Worm (Caenorhabditis elegans) whole organism, L2 larva: Measurements from ENCODE around the gene Y73C8B.5.

Source experiments
- C34F6.9 ChIP-seq: fragments of 150-350 bp; optimal IDR thresholded peaks from 2 replicates; lab custom pipeline; 2014; ENCODE audit warnings: missing biosample characterization, missing genetic modification characterization
- F13H6.1 ChIP-seq: sonication (generic microtip); optimal IDR thresholded peaks from 2 replicates; lab custom pipeline; 2016; ENCODE audit warnings: missing genetic modification characterization, missing compliant biosample characterization
- R02D3.7 ChIP-seq: fragments of 150-350 bp; optimal IDR thresholded peaks from 2 replicates; lab custom pipeline; 2014; ENCODE audit warnings: missing biosample characterization, missing genetic modification characterization
- Y55F3AM.14 ChIP-seq: fragments of 200-800 bp; sonication (Bioruptor generic); optimal IDR thresholded peaks from 2 replicates; lab custom pipeline; 2018; ENCODE audit warnings: mild to moderate bottlenecking, missing genetic modification characterization, missing compliant biosample characterization
- ZK546.5 ChIP-seq: sonication (generic microtip); optimal IDR thresholded peaks from 2 replicates; lab custom pipeline; 2017; ENCODE audit warnings: missing biosample characterization, missing genetic modification characterization
- alr-1 ChIP-seq: fragments of 150-350 bp; optimal IDR thresholded peaks from 2 replicates; lab custom pipeline; 2014; ENCODE audit warnings: missing biosample characterization, missing genetic modification characterization
- aly-2 ChIP-seq: fragments of 150-350 bp; optimal IDR thresholded peaks from 2 replicates; lab custom pipeline; 2014; ENCODE audit warnings: missing biosample characterization, missing genetic modification characterization
- ama-1 ChIP-seq: fragments of 150-350 bp; optimal IDR thresholded peaks from 2 replicates; lab custom pipeline; 2018; ENCODE audit warnings: inconsistent platforms
- ceh-16 ChIP-seq: fragments of 150-350 bp; optimal IDR thresholded peaks from 2 replicates; lab custom pipeline; 2014; ENCODE audit warnings: missing biosample characterization, missing genetic modification characterization
- ceh-82 ChIP-seq: fragments of 150-350 bp; optimal IDR thresholded peaks from 2 replicates; lab custom pipeline; 2014; ENCODE audit warnings: missing biosample characterization, missing genetic modification characterization
- crh-2 ChIP-seq: sonication (generic microtip); optimal IDR thresholded peaks from 2 replicates; lab custom pipeline; 2017; ENCODE audit warnings: missing biosample characterization, missing genetic modification characterization
- dmd-4 ChIP-seq: sonication (generic microtip); optimal IDR thresholded peaks from 2 replicates; lab custom pipeline; 2017; ENCODE audit warnings: missing biosample characterization, missing genetic modification characterization
- egl-27 ChIP-seq: sonication (generic microtip); optimal IDR thresholded peaks from 3 replicates; lab custom pipeline; 2017; ENCODE audit warnings: missing biosample characterization, missing genetic modification reagents, missing genetic modification characterization
- elt-1 ChIP-seq: fragments of 150-350 bp; optimal IDR thresholded peaks from 2 replicates; lab custom pipeline; 2014; ENCODE audit warnings: missing biosample characterization, missing genetic modification characterization
- fos-1 ChIP-seq: fragments of 150-350 bp; optimal IDR thresholded peaks from 2 replicates; lab custom pipeline; 2014; ENCODE audit warnings: missing biosample characterization, missing genetic modification characterization
- lin-11 ChIP-seq: fragments of 150-350 bp; sonication (generic microtip); optimal IDR thresholded peaks from 2 replicates; lab custom pipeline; 2014; ENCODE audit warnings: missing biosample characterization, missing genetic modification characterization, inconsistent platforms, mixed read lengths
- lin-39 ChIP-seq: fragments of 150-350 bp; optimal IDR thresholded peaks from 2 replicates; lab custom pipeline; 2014; ENCODE audit warnings: missing biosample characterization, missing genetic modification reagents, missing genetic modification characterization
- lsy-2 ChIP-seq, 2 experiments: fragments of 150-350 bp in 1 of 2; sonication (generic microtip) in 1 of 2; optimal IDR thresholded peaks; 2 replicates each; lab custom pipeline; 2014 to 2017; ENCODE audit warnings: missing biosample characterization in 2 of 2, missing genetic modification characterization in 2 of 2
- nhr-10 ChIP-seq: sonication (generic microtip); optimal IDR thresholded peaks from 2 replicates; lab custom pipeline; 2017; ENCODE audit warnings: missing biosample characterization, missing genetic modification characterization
- nhr-129 ChIP-seq: fragments of 150-350 bp; optimal IDR thresholded peaks from 2 replicates; lab custom pipeline; 2014; ENCODE audit warnings: missing biosample characterization, missing genetic modification characterization
- nhr-21 ChIP-seq: fragments of 150-350 bp; optimal IDR thresholded peaks from 2 replicates; lab custom pipeline; 2014; ENCODE audit warnings: missing biosample characterization, missing genetic modification characterization
- nhr-23 ChIP-seq: fragments of 150-350 bp; optimal IDR thresholded peaks from 2 replicates; lab custom pipeline; 2014; ENCODE audit warnings: missing biosample characterization, missing genetic modification reagents, missing genetic modification characterization
- nhr-237 ChIP-seq: fragments of 150-350 bp; optimal IDR thresholded peaks from 2 replicates; lab custom pipeline; 2014; ENCODE audit warnings: missing biosample characterization, missing genetic modification characterization
- nhr-6 ChIP-seq: fragments of 150-350 bp; optimal IDR thresholded peaks from 2 replicates; lab custom pipeline; 2014; ENCODE audit warnings: missing biosample characterization, missing genetic modification characterization
- peb-1 ChIP-seq: fragments of 150-350 bp; optimal IDR thresholded peaks from 2 replicates; lab custom pipeline; 2014; ENCODE audit warnings: missing biosample characterization, missing genetic modification characterization
- sem-4 ChIP-seq: fragments of 150-350 bp; optimal IDR thresholded peaks from 2 replicates; lab custom pipeline; 2014; ENCODE audit warnings: missing biosample characterization, missing genetic modification reagents, missing genetic modification characterization
- skn-1 ChIP-seq: sonication (generic microtip); optimal IDR thresholded peaks from 2 replicates; lab custom pipeline; 2017; ENCODE audit warnings: missing biosample characterization, missing genetic modification characterization
- snpc-4 ChIP-seq: fragments of 150-350 bp; optimal IDR thresholded peaks from 2 replicates; lab custom pipeline; 2014; ENCODE audit warnings: missing biosample characterization, missing genetic modification characterization
- unc-55 ChIP-seq: fragments of 150-350 bp; sonication (generic microtip); optimal IDR thresholded peaks from 3 replicates; lab custom pipeline; 2014; ENCODE audit warnings: missing biosample characterization, missing genetic modification reagents, missing genetic modification characterization
- unc-62 ChIP-seq: fragments of 150-350 bp; optimal IDR thresholded peaks from 2 replicates; lab custom pipeline; 2014; ENCODE audit warnings: missing biosample characterization, missing genetic modification reagents, missing genetic modification characterization
- zag-1 ChIP-seq: fragments of 150-350 bp; optimal IDR thresholded peaks from 2 replicates; lab custom pipeline; 2014; ENCODE audit warnings: missing biosample characterization, missing genetic modification characterization
- ztf-11 ChIP-seq: sonication (generic microtip); optimal IDR thresholded peaks from 2 replicates; lab custom pipeline; 2017; ENCODE audit warnings: missing biosample characterization, missing genetic modification characterization
- ztf-4 ChIP-seq: fragments of 150-350 bp; optimal IDR thresholded peaks from 2 replicates; lab custom pipeline; 2014; ENCODE audit warnings: missing biosample characterization, missing genetic modification characterization

Y73C8B.5 gene

ce11 chrV:3208940-3209339, 11.9 kb downstream of the Y73C8B.5 start:
- TF ChIP-seq lsy-2 (tag; optimal IDR thresholded peaks at IDR 0.05; lab: Kevin White, UChicago): no peak
- peak; percentile 8 for TF ChIP-seq unc-55

ce11 chrV:3210147-3210546, 13.1 kb downstream of the Y73C8B.5 start, which contains the start of gene apx-1:
Gene apx-1, plus strand, starts transcription at chrV:3210196.
- no peak for TF ChIP-seq nhr-10 (tag; lab: Kevin White, UChicago)
- TF ChIP-seq ztf-11: no peak
- no peak for TF ChIP-seq elt-1 (tag; lab: Kevin White, UChicago)

ce11 chrV:3218604-3219003, 21.5 kb downstream of the Y73C8B.5 start:
- no peak for TF ChIP-seq aly-2
- no peak for TF ChIP-seq R02D3.7 (tag; lab: Kevin White, UChicago)
- TF ChIP-seq alr-1 (tag; lab: Kevin White, UChicago): no peak
- TF ChIP-seq F13H6.1 (tag; lab: Kevin White, UChicago): no peak
- no peak for TF ChIP-seq ZK546.5 (tag; lab: Kevin White, UChicago)
- no peak for TF ChIP-seq nhr-6 (tag; lab: Kevin White, UChicago)
- TF ChIP-seq dmd-4 (tag; lab: Kevin White, UChicago): no peak
- TF ChIP-seq skn-1 (tag; lab: Kevin White, UChicago): no peak
- no peak for TF ChIP-seq ama-1
- TF ChIP-seq ceh-16 (tag; lab: Kevin White, UChicago): no peak

ce11 chrV:3227373-3227772, 30.3 kb downstream of the Y73C8B.5 start, which contains the start of gene K08D9.2:
Gene K08D9.2, plus strand, starts transcription at chrV:3227673.
- TF ChIP-seq Y55F3AM.14 (GFP tag; lab: Kevin White, UChicago) (no peak), fos-1 (tag; lab: Kevin White, UChicago) (no peak), peb-1 (tag; lab: Kevin White, UChicago) (no peak), nhr-129 (tag; lab: Kevin White, UChicago) (no peak)

ce11 chrV:3230150-3230549, 33.1 kb downstream of the Y73C8B.5 start:
- TF ChIP-seq ceh-82 (tag; lab: Kevin White, UChicago): no peak
- TF ChIP-seq aly-2: no peak
- no peak for TF ChIP-seq unc-55

- TF ChIP-seq lin-39 (tag; lab: Kevin White, UChicago) (no peak), nhr-23 (tag; lab: Kevin White, UChicago) (no peak), crh-2 (tag; lab: Kevin White, UChicago) (no peak), ZK546.5 (tag; lab: Kevin White, UChicago) (no peak), nhr-21 (no peak)
Observed at ce11 chrV:3230597-3230996, 33.5 kb downstream of the Y73C8B.5 start, which contains the start of gene K08D9.10. Gene K08D9.10, plus strand, starts transcription at chrV:3230897.

- TF ChIP-seq ztf-11 (no peak), snpc-4 (tag; lab: Kevin White, UChicago) (no peak), skn-1 (tag; lab: Kevin White, UChicago) (no peak), ztf-4 (no peak), lin-11 (no peak), sem-4 (tag; lab: Kevin White, UChicago) (no peak), dmd-4 (tag; lab: Kevin White, UChicago) (no peak), zag-1 (tag; lab: Kevin White, UChicago) (no peak), crh-2 (tag; lab: Kevin White, UChicago) (no peak), unc-62 (GFP tag; lab: Kevin White, UChicago) (no peak), C34F6.9 (tag; lab: Kevin White, UChicago) (no peak), Y55F3AM.14 (GFP tag; lab: Kevin White, UChicago) (no peak), lsy-2 (tag; optimal IDR thresholded peaks at IDR 0.05; lab: Kevin White, UChicago) (no peak), fos-1 (tag; lab: Kevin White, UChicago) (no peak), egl-27 (tag; lab: Kevin White, UChicago) (no peak), nhr-10 (tag; lab: Kevin White, UChicago) (no peak), nhr-237 (no peak)
- TF ChIP-seq, all 48 proteins: peak for 0
Observed at ce11 chrV:3234887-3235286, 37.8 kb downstream of the Y73C8B.5 start, which contains the start of gene K08D9.6. Gene K08D9.6, minus strand, starts transcription at chrV:3234987.
